Fruit fly (Drosophila melanogaster) whole organism, prepupa: ENCODE measurements around the gene cerv.

Source experiments
- CG10631 ChIP-seq: fragments of 200-800 bp; sonication (Bioruptor generic); optimal IDR thresholded peaks from 2 replicates; lab custom pipeline; 2016; ENCODE audit warnings: missing biosample characterization, missing genetic modification characterization
- CG11294 ChIP-seq: fragments of 200-800 bp; sonication (Bioruptor generic); IDR thresholded peaks from 2 replicates; pipeline ENCODE4 v1.3.6; 2022; ENCODE audit warnings: missing biosample characterization, missing genetic modification characterization
- CG15336 ChIP-seq: fragments of 200-800 bp; sonication (Bioruptor generic); IDR thresholded peaks from 2 replicates; pipeline ENCODE4 v1.3.6; 2022; ENCODE audit warnings: missing biosample characterization, missing genetic modification characterization
- CG1621 ChIP-seq: fragments of 200-800 bp; sonication (Bioruptor generic); optimal IDR thresholded peaks from 3 replicates; lab custom pipeline; 2018; ENCODE audit warnings: missing biosample characterization, mild to moderate bottlenecking, missing genetic modification characterization
- CG32006 ChIP-seq: fragments of 200-800 bp; sonication (Bioruptor generic); optimal IDR thresholded peaks from 3 replicates; lab custom pipeline; 2017; ENCODE audit warnings: missing biosample characterization, mild to moderate bottlenecking, missing genetic modification characterization
- CG4318 ChIP-seq: fragments of 200-800 bp; sonication (Bioruptor generic); optimal IDR thresholded peaks from 3 replicates; lab custom pipeline; 2017; ENCODE audit warnings: missing biosample characterization, mild to moderate bottlenecking, missing genetic modification characterization
- CG6163 ChIP-seq: fragments of 200-800 bp; sonication (Bioruptor generic); IDR thresholded peaks from 3 replicates; pipeline ENCODE4 v1.3.6; 2022; ENCODE audit warnings: missing biosample characterization, missing genetic modification characterization
- CG6792 ChIP-seq: fragments of 200-800 bp; sonication (Bioruptor generic); optimal IDR thresholded peaks from 3 replicates; lab custom pipeline; 2016; ENCODE audit warnings: missing biosample characterization, missing genetic modification characterization
- CG6854 ChIP-seq: fragments of 200-800 bp; sonication (Bioruptor generic); optimal IDR thresholded peaks from 2 replicates; lab custom pipeline; 2017; ENCODE audit warnings: missing biosample characterization, mild to moderate bottlenecking, missing genetic modification characterization
- CG7368 ChIP-seq: fragments of 200-800 bp; sonication (Bioruptor generic); optimal IDR thresholded peaks from 3 replicates; lab custom pipeline; 2016; ENCODE audit warnings: missing biosample characterization, missing genetic modification characterization
- CG8119 ChIP-seq: fragments of 200-800 bp; sonication (Bioruptor generic); IDR thresholded peaks from 3 replicates; pipeline ENCODE4 v1.3.6; 2022; ENCODE audit warnings: missing biosample characterization, missing genetic modification characterization
- CG8632 ChIP-seq: fragments of 200-800 bp; sonication (Bioruptor generic); optimal IDR thresholded peaks from 3 replicates; lab custom pipeline; 2016; ENCODE audit warnings: missing biosample characterization, missing genetic modification characterization
- Eip78C ChIP-seq: fragments of 200-800 bp; sonication (Bioruptor generic); peaks from one replicate; lab custom pipeline; 2016; ENCODE audit warnings: missing biosample characterization, missing genetic modification characterization
- Ets21C ChIP-seq: fragments of 200-800 bp; sonication (Bioruptor generic); optimal IDR thresholded peaks from 3 replicates; lab custom pipeline; 2016; ENCODE audit warnings: missing biosample characterization, missing genetic modification characterization
- Hr39 ChIP-seq: fragments of 200-800 bp; sonication (Bioruptor generic); optimal IDR thresholded peaks from 2 replicates; lab custom pipeline; 2016; ENCODE audit warnings: missing biosample characterization, missing genetic modification characterization
- Lpt ChIP-seq: fragments of 200-800 bp; sonication (Bioruptor generic); optimal IDR thresholded peaks from 3 replicates; lab custom pipeline; 2016; ENCODE audit warnings: missing biosample characterization, missing genetic modification characterization
- Met ChIP-seq: fragments of 200-800 bp; sonication (Bioruptor generic); optimal IDR thresholded peaks from 3 replicates; lab custom pipeline; 2016; ENCODE audit warnings: missing biosample characterization, missing genetic modification characterization
- OdsH ChIP-seq: fragments of 200-800 bp; sonication (Bioruptor generic); optimal IDR thresholded peaks from 3 replicates; lab custom pipeline; 2016; ENCODE audit warnings: missing biosample characterization, missing genetic modification characterization
- Sox15 ChIP-seq: fragments of 200-800 bp; sonication (Bioruptor generic); optimal IDR thresholded peaks from 3 replicates; lab custom pipeline; 2016; ENCODE audit warnings: missing biosample characterization, missing genetic modification characterization
- acj6 ChIP-seq: fragments of 200-800 bp; sonication (Bioruptor generic); optimal IDR thresholded peaks from 3 replicates; lab custom pipeline; 2016; ENCODE audit warnings: missing biosample characterization, missing genetic modification characterization
- cyc ChIP-seq: fragments of 200-800 bp; sonication (Bioruptor generic); optimal IDR thresholded peaks from 3 replicates; lab custom pipeline; 2016; ENCODE audit warnings: missing biosample characterization, missing genetic modification characterization
- esn ChIP-seq: fragments of 200-800 bp; sonication (Bioruptor generic); optimal IDR thresholded peaks from 2 replicates; lab custom pipeline; 2016; ENCODE audit warnings: missing biosample characterization, mild to moderate bottlenecking, missing genetic modification characterization, moderate library complexity
- fd59A ChIP-seq: fragments of 200-800 bp; sonication (Bioruptor generic); optimal IDR thresholded peaks from 2 replicates; lab custom pipeline; 2017; ENCODE audit warnings: missing biosample characterization, mild to moderate bottlenecking, missing genetic modification characterization, missing genetic modification reagents
- fkh ChIP-seq: fragments of 200-800 bp; sonication (Bioruptor generic); optimal IDR thresholded peaks from 3 replicates; lab custom pipeline; 2017; ENCODE audit warnings: missing biosample characterization, mild to moderate bottlenecking, missing genetic modification characterization, moderate library complexity
- lz ChIP-seq: fragments of 200-800 bp; sonication (Bioruptor generic); optimal IDR thresholded peaks from 3 replicates; lab custom pipeline; 2016; ENCODE audit warnings: missing biosample characterization, missing genetic modification characterization
- net ChIP-seq: fragments of 200-800 bp; sonication (Bioruptor generic); optimal IDR thresholded peaks from 3 replicates; lab custom pipeline; 2016; ENCODE audit warnings: missing biosample characterization, missing genetic modification characterization
- pdm3 ChIP-seq: fragments of 200-800 bp; sonication (Bioruptor generic); optimal IDR thresholded peaks from 3 replicates; lab custom pipeline; 2016; ENCODE audit warnings: missing biosample characterization, missing genetic modification characterization
- salr ChIP-seq, 2 experiments: fragments of 200-800 bp; sonication (Bioruptor generic); optimal IDR thresholded peaks; 3 replicates each; lab custom pipeline; 2016 to 2018; ENCODE audit warnings: missing biosample characterization in 2 of 2, missing genetic modification characterization in 2 of 2, mild to moderate bottlenecking in 1 of 2
- spab ChIP-seq: fragments of 200-800 bp; sonication (Bioruptor generic); optimal IDR thresholded peaks from 2 replicates; lab custom pipeline; 2017; ENCODE audit warnings: missing biosample characterization, mild to moderate bottlenecking, missing genetic modification characterization, missing genetic modification reagents
- svp ChIP-seq: fragments of 200-800 bp; sonication (Bioruptor generic); peaks from one replicate; lab custom pipeline; 2016; ENCODE audit warnings: missing biosample characterization, missing genetic modification characterization
- topi ChIP-seq: fragments of 200-800 bp; sonication (Bioruptor generic); optimal IDR thresholded peaks from 3 replicates; lab custom pipeline; 2016; ENCODE audit warnings: missing biosample characterization, missing genetic modification characterization
- vri ChIP-seq: fragments of 200-800 bp; sonication (Bioruptor generic); optimal IDR thresholded peaks from 3 replicates; lab custom pipeline; 2016; ENCODE audit warnings: missing biosample characterization, mild to moderate bottlenecking, missing genetic modification characterization

Gene cerv

dm6 chrX:15592822-15593476 is 15.0 kb upstream of the cerv start:
- TF ChIP-seq Ets21C (GFP tag; lab: Kevin White, UChicago): no peak
- TF ChIP-seq CG10631: no peak
- peak; percentile 51 for TF ChIP-seq vri
- no peak for TF ChIP-seq cyc (GFP tag; lab: Kevin White, UChicago)
- peak; percentile 20 for TF ChIP-seq fkh (GFP tag; lab: Kevin White, UChicago)
- TF ChIP-seq CG7368 (GFP tag; lab: Kevin White, UChicago): no peak
- TF ChIP-seq lz (GFP tag; lab: Kevin White, UChicago): no peak
- TF ChIP-seq Hr39 (GFP tag; lab: Kevin White, UChicago): no peak
- no peak for TF ChIP-seq Met (GFP tag; lab: Kevin White, UChicago)
- TF ChIP-seq spab (GFP tag; lab: Kevin White, UChicago): no peak
- no peak for TF ChIP-seq Sox15
- TF ChIP-seq Lpt (GFP tag; lab: Kevin White, UChicago): no peak
- no peak for TF ChIP-seq pdm3 (GFP tag; lab: Kevin White, UChicago)
- TF ChIP-seq esn (GFP tag; lab: Kevin White, UChicago): no peak
- TF ChIP-seq, all 60 proteins: peak for 2

dm6 chrX:15591721-15592491 is 13.9 kb upstream of the cerv start:
- peak; percentile 66 for TF ChIP-seq fkh (GFP tag; lab: Kevin White, UChicago)
- peak; percentile 5 for TF ChIP-seq topi (GFP tag; lab: Kevin White, UChicago)
- TF ChIP-seq esn (GFP tag; lab: Kevin White, UChicago): peak; percentile 7
- TF ChIP-seq acj6: no peak
- peak; percentile 71 for TF ChIP-seq svp (GFP tag; lab: Kevin White, UChicago)
- TF ChIP-seq vri: peak; percentile 34
- TF ChIP-seq CG8119: 0 out of 3 replicates have a peak, but pooled peaks have one; percentile 30
- TF ChIP-seq Sox15: no peak
- no peak for TF ChIP-seq Met (GFP tag; lab: Kevin White, UChicago)
- TF ChIP-seq Eip78C: peak; percentile 41
- TF ChIP-seq CG8632 (GFP tag; lab: Kevin White, UChicago): no peak
- peak; percentile 11 for TF ChIP-seq CG4318 (GFP tag; lab: Kevin White, UChicago)
- peak; percentile 22; the same call in 1 of the 3 replicates for TF ChIP-seq CG6163 (GFP tag; lab: Robert Waterston, UW)
- peak; percentile 35; the same call in 1 of the 2 replicates for TF ChIP-seq CG15336

dm6 chrX:15587433-15587832 is 9.5 kb upstream of the cerv start, which contains the start of gene Alp11:
Alp11 (plus strand) TSS chrX:15587733.
- TF ChIP-seq CG11294 (GFP tag; lab: Robert Waterston, UW) (no peak), fkh (GFP tag; lab: Kevin White, UChicago) (no peak), CG4318 (GFP tag; lab: Kevin White, UChicago) (no peak), CG7368 (GFP tag; lab: Kevin White, UChicago) (no peak), CG6792 (GFP tag; lab: Kevin White, UChicago) (no peak), fd59A (no peak), CG10631 (no peak), net (GFP tag; lab: Kevin White, UChicago) (no peak), OdsH (GFP tag; lab: Kevin White, UChicago) (no peak), CG32006 (no peak), salr (GFP tag; optimal IDR thresholded peaks at IDR 0.05; lab: Kevin White, UChicago) (no peak)

- TF ChIP-seq Eip78C (peak; percentile 48), CG6854 (GFP tag; lab: Kevin White, UChicago) (no peak), CG1621 (tag; lab: Kevin White, UChicago) (no peak)
These were observed 6.0 kb upstream of the cerv start for dm6 chrX:15583842-15584441.
